Fruit fly (Drosophila melanogaster) whole organism, embryonic: ENCODE results near the gene AP-1sigma.

Experiments
- Atf3 ChIP-seq: fragments of 200-800 bp; sonication (Bioruptor generic); optimal IDR thresholded peaks from 3 replicates; lab custom pipeline; 2016; ENCODE audit warnings: missing biosample characterization, missing genetic modification characterization
- Awh ChIP-seq: fragments of 200-800 bp; sonication (Bioruptor generic); IDR thresholded peaks from 2 replicates; pipeline ENCODE4, ENCODE4 v1.3.6; 2022; ENCODE audit warnings: missing biosample characterization, missing genetic modification characterization
- Bdp1 ChIP-seq: fragments of 200-800 bp; sonication (Bioruptor generic); optimal IDR thresholded peaks from 3 replicates; lab custom pipeline; 2016; ENCODE audit warnings: missing biosample characterization, missing genetic modification characterization
- CG10462 ChIP-seq: fragments of 200-800 bp; sonication (Bioruptor generic); optimal IDR thresholded peaks from 2 replicates; lab custom pipeline; 2016; ENCODE audit warnings: missing biosample characterization, missing genetic modification characterization
- CG10543 ChIP-seq: fragments of 200-800 bp; sonication (Bioruptor generic); optimal IDR thresholded peaks from 3 replicates; lab custom pipeline; 2017; ENCODE audit warnings: missing biosample characterization, mild to moderate bottlenecking, missing genetic modification characterization, moderate library complexity
- CG13424 ChIP-seq: fragments of 200-800 bp; sonication (Bioruptor generic); optimal IDR thresholded peaks from 2 replicates; lab custom pipeline; 2019; ENCODE audit warnings: missing biosample characterization, mild to moderate bottlenecking, missing genetic modification characterization, moderate library complexity
- CG14710 ChIP-seq: fragments of 200-800 bp; sonication (Bioruptor generic); optimal IDR thresholded peaks from 3 replicates; lab custom pipeline; 2019; ENCODE audit warnings: missing biosample characterization, mild to moderate bottlenecking, missing genetic modification characterization, moderate library complexity
- CG15011 ChIP-seq: fragments of 200-800 bp; sonication (Bioruptor generic); optimal IDR thresholded peaks from 3 replicates; lab custom pipeline; 2018; ENCODE audit warnings: missing biosample characterization, mild to moderate bottlenecking, missing genetic modification characterization
- CG18262 ChIP-seq: fragments of 200-800 bp; optimal IDR thresholded peaks from 3 replicates; lab custom pipeline; 2019; ENCODE audit warnings: missing biosample characterization, mild to moderate bottlenecking, missing genetic modification characterization, moderate library complexity
- CG2202 ChIP-seq: fragments of 200-800 bp; sonication (Bioruptor generic); optimal IDR thresholded peaks from 2 replicates; lab custom pipeline; 2018; ENCODE audit warnings: missing biosample characterization, mild to moderate bottlenecking, missing genetic modification characterization
- CG3838 ChIP-seq: fragments of 200-800 bp; sonication (Bioruptor generic); optimal IDR thresholded peaks from 3 replicates; lab custom pipeline; 2016; ENCODE audit warnings: missing biosample characterization, missing genetic modification characterization
- CG7786 ChIP-seq: fragments of 200-800 bp; sonication (Bioruptor generic); optimal IDR thresholded peaks from 2 replicates; lab custom pipeline; 2016; ENCODE audit warnings: missing biosample characterization, missing genetic modification characterization
- CG7963 ChIP-seq: fragments of 200-800 bp; sonication (Bioruptor generic); IDR thresholded peaks from 3 replicates; pipeline ENCODE4 v1.3.6; 2022; ENCODE audit warnings: missing biosample characterization, missing genetic modification characterization; ENCODE audit not compliant: partially characterized antibody
- CG8290 ChIP-seq, 3 experiments: fragments of 200-800 bp; sonication (Bioruptor generic); optimal IDR thresholded peaks; 2 replicates each; lab custom pipeline; 2016 to 2019; ENCODE audit warnings: missing biosample characterization in 3 of 3, missing genetic modification characterization in 3 of 3, mild to moderate bottlenecking in 2 of 3, moderate library complexity in 1 of 3
- Chrac-16 ChIP-seq: fragments of 200-800 bp; sonication (Bioruptor generic); optimal IDR thresholded peaks from 3 replicates; lab custom pipeline; 2016; ENCODE audit warnings: missing biosample characterization, missing genetic modification characterization
- Dip2 ChIP-seq: fragments of 200-800 bp; sonication (Bioruptor generic); IDR thresholded peaks from 2 replicates; pipeline ENCODE4 v1.3.6; 2022; ENCODE audit warnings: missing biosample characterization, missing genetic modification characterization
- Dref ChIP-seq: fragments of 200-800 bp; sonication (Bioruptor generic); IDR thresholded peaks from 2 replicates; pipeline ENCODE4 v1.3.6; 2022; ENCODE audit warnings: missing biosample characterization, missing genetic modification characterization
- Fer1 ChIP-seq: fragments of 200-800 bp; sonication (Bioruptor generic); optimal IDR thresholded peaks from 2 replicates; lab custom pipeline; 2017; ENCODE audit warnings: missing biosample characterization, mild to moderate bottlenecking, missing genetic modification characterization
- Fer2 ChIP-seq: fragments of 200-800 bp; sonication (Bioruptor generic); optimal IDR thresholded peaks from 2 replicates; lab custom pipeline; 2018; ENCODE audit warnings: missing biosample characterization, mild to moderate bottlenecking, missing genetic modification characterization, moderate library complexity
- Fer3 ChIP-seq: fragments of 200-800 bp; sonication (Bioruptor generic); optimal IDR thresholded peaks from 2 replicates; lab custom pipeline; 2018; ENCODE audit warnings: missing biosample characterization, mild to moderate bottlenecking, missing genetic modification characterization, moderate library complexity
- Hr39 ChIP-seq: fragments of >200 bp; optimal IDR thresholded peaks from 2 replicates; lab custom pipeline; 2017
- Hsf ChIP-seq: fragments of 200-800 bp; sonication (Bioruptor generic); optimal IDR thresholded peaks from 3 replicates; lab custom pipeline; 2016; ENCODE audit warnings: missing biosample characterization, missing genetic modification characterization
- Lpt ChIP-seq: fragments of >200 bp; optimal IDR thresholded peaks from 2 replicates; lab custom pipeline; 2018; ENCODE audit warnings: missing biosample characterization, missing genetic modification characterization
- MESR4 ChIP-seq: fragments of 200-800 bp; sonication (Bioruptor generic); optimal IDR thresholded peaks from 2 replicates; lab custom pipeline; 2018; ENCODE audit warnings: missing biosample characterization, mild to moderate bottlenecking, missing genetic modification characterization, moderate library complexity
- Med ChIP-seq: fragments of 200-800 bp; sonication (Bioruptor generic); peaks from one replicate; lab custom pipeline; 2016; ENCODE audit warnings: missing biosample characterization, missing genetic modification characterization, mild to moderate bottlenecking, inconsistent platforms, moderate library complexity
- Mes4 ChIP-seq: fragments of 200-800 bp; sonication (Bioruptor generic); optimal IDR thresholded peaks from 2 replicates; lab custom pipeline; 2016; ENCODE audit warnings: missing biosample characterization, missing genetic modification characterization
- Nf-YA ChIP-seq: fragments of 200-800 bp; sonication (Bioruptor generic); IDR thresholded peaks from 2 replicates; pipeline ENCODE4 v1.3.6; 2022; ENCODE audit warnings: missing biosample characterization, missing genetic modification characterization
- Pdp1 ChIP-seq, 2 experiments: fragments of 200-800 bp; sonication (Bioruptor generic); optimal IDR thresholded peaks; 3 replicates each; lab custom pipeline; 2016; ENCODE audit warnings: missing biosample characterization in 2 of 2, missing genetic modification characterization in 2 of 2, mild to moderate bottlenecking in 1 of 2, moderate library complexity in 1 of 2
- Poxn ChIP-seq: fragments of 200-800 bp; sonication (Bioruptor generic); IDR thresholded peaks from 2 replicates; pipeline ENCODE4 v1.3.6; 2022; ENCODE audit warnings: missing biosample characterization, missing genetic modification characterization
- Rx ChIP-seq: fragments of 200-800 bp; sonication (Bioruptor generic); IDR thresholded peaks from 2 replicates; pipeline ENCODE4 v1.3.6; 2022; ENCODE audit warnings: missing biosample characterization, missing genetic modification characterization
- Sin3A ChIP-seq: fragments of >200 bp; optimal IDR thresholded peaks from 2 replicates; lab custom pipeline; 2018
- Sox102F ChIP-seq: fragments of 200-800 bp; sonication (Bioruptor generic); optimal IDR thresholded peaks from 2 replicates; lab custom pipeline; 2018; ENCODE audit warnings: missing biosample characterization, mild to moderate bottlenecking, missing genetic modification characterization, moderate library complexity
- Tbp ChIP-seq: fragments of >200 bp; optimal IDR thresholded peaks from 2 replicates; lab custom pipeline; 2018; ENCODE audit warnings: missing biosample characterization, missing genetic modification characterization
- Trl ChIP-seq, 3 experiments: fragments of >200 bp in 2 of 3; fragments of 200-800 bp in 1 of 3; sonication (Bioruptor generic) in 1 of 3; optimal IDR thresholded peaks; 2 replicates in 1 of 3; 3 replicates in 2 of 3; lab custom pipeline; 2016 to 2017; ENCODE audit warnings: missing biosample characterization in 1 of 3, missing genetic modification characterization in 1 of 3
- al ChIP-seq: fragments of 200-800 bp; sonication (Bioruptor generic); IDR thresholded peaks from 2 replicates; pipeline ENCODE4 v1.3.6; 2022; ENCODE audit warnings: missing biosample characterization, missing genetic modification characterization
- cad ChIP-seq: fragments of >200 bp; optimal IDR thresholded peaks from 2 replicates; lab custom pipeline; 2017; ENCODE audit warnings: missing biosample characterization, missing genetic modification characterization
- cato ChIP-seq: fragments of 200-800 bp; sonication (Bioruptor generic); optimal IDR thresholded peaks from 2 replicates; lab custom pipeline; 2016; ENCODE audit warnings: missing biosample characterization, missing genetic modification characterization, borderline replicate concordance
- dati ChIP-seq: fragments of 200-800 bp; sonication (Bioruptor generic); IDR thresholded peaks from 2 replicates; pipeline ENCODE4 v1.3.6; 2022; ENCODE audit warnings: missing biosample characterization, missing genetic modification characterization
- dysf ChIP-seq: fragments of 200-800 bp; sonication (Bioruptor generic); IDR thresholded peaks from 3 replicates; pipeline ENCODE4 v1.3.6; 2022; ENCODE audit warnings: missing biosample characterization, missing genetic modification characterization
- ems ChIP-seq: fragments of 200-800 bp; sonication (Bioruptor generic); optimal IDR thresholded peaks from 3 replicates; lab custom pipeline; 2016; ENCODE audit warnings: missing biosample characterization, missing genetic modification characterization
- hbn ChIP-seq: fragments of 200-800 bp; sonication (Bioruptor generic); IDR thresholded peaks from 2 replicates; pipeline ENCODE4 v1.3.6; 2022; ENCODE audit warnings: missing biosample characterization, missing genetic modification characterization; ENCODE audit not compliant: partially characterized antibody
- her ChIP-seq: fragments of 200-800 bp; sonication (Bioruptor generic); optimal IDR thresholded peaks from 2 replicates; lab custom pipeline; 2016; ENCODE audit warnings: missing biosample characterization, missing genetic modification characterization
- hth ChIP-seq: fragments of >200 bp; optimal IDR thresholded peaks from 2 replicates; lab custom pipeline; 2017; ENCODE audit warnings: inconsistent platforms
- jumu ChIP-seq: fragments of 200-800 bp; sonication (Bioruptor generic); optimal IDR thresholded peaks from 3 replicates; lab custom pipeline; 2016; ENCODE audit warnings: missing biosample characterization, missing genetic modification characterization
- klu ChIP-seq: fragments of 200-800 bp; sonication (Bioruptor generic); IDR thresholded peaks from 2 replicates; pipeline ENCODE4 v1.3.6; 2022; ENCODE audit warnings: missing biosample characterization, missing genetic modification characterization
- sc ChIP-seq, 3 experiments: fragments of >200 bp in 2 of 3; fragments of 200-800 bp in 1 of 3; sonication (Bioruptor generic) in 1 of 3; optimal IDR thresholded peaks; 2 replicates in 2 of 3; 3 replicates in 1 of 3; lab custom pipeline; 2017; ENCODE audit warnings: mild to moderate bottlenecking in 1 of 3, missing biosample characterization in 1 of 3, missing genetic modification characterization in 1 of 3, missing genetic modification reagents in 1 of 3
- sens ChIP-seq: fragments of 200-800 bp; sonication (Bioruptor generic); peaks from one replicate; lab custom pipeline; 2016; ENCODE audit warnings: missing biosample characterization, missing genetic modification characterization
- slp2 ChIP-seq: fragments of 200-800 bp; sonication (Bioruptor generic); optimal IDR thresholded peaks from 2 replicates; lab custom pipeline; 2016; ENCODE audit warnings: missing biosample characterization, missing genetic modification characterization
- so ChIP-seq: fragments of 200-800 bp; sonication (Bioruptor generic); IDR thresholded peaks from 3 replicates; pipeline ENCODE4 v1.3.6; 2022; ENCODE audit warnings: missing biosample characterization, missing genetic modification characterization
- tx ChIP-seq: fragments of 200-800 bp; sonication (Bioruptor generic); optimal IDR thresholded peaks from 2 replicates; lab custom pipeline; 2016; ENCODE audit warnings: missing biosample characterization, missing genetic modification characterization

Gene AP-1sigma

dm6 chr3R:23921701-23922501 lies 36.5 kb upstream of the AP-1sigma start (continued):
- TF ChIP-seq CG18262 (tag; lab: Kevin White, UChicago) (peak; percentile 26), Chrac-16 (no peak), Dip2 (GFP tag; lab: Robert Waterston, UW) (no peak), her (GFP tag; lab: Kevin White, UChicago) (no peak), Fer2 (tag; lab: Kevin White, UChicago) (no peak), sens (GFP tag; lab: Kevin White, UChicago) (peak; percentile 80), CG10462 (GFP tag; lab: Kevin White, UChicago) (no peak), jumu (no peak), Rx (peak; percentile 56; the same call in 1 of the 2 replicates), Sox102F (GFP tag; lab: Kevin White, UChicago) (peak; percentile 66), Tbp (GFP tag; lab: Kevin White, UChicago) (no peak), CG8290 (GFP tag; optimal IDR thresholded peaks at IDR 0.05; lab: Kevin White, UChicago) (no peak), CG8290 (tag; optimal IDR thresholded peaks at IDR 0.05; lab: Kevin White, UChicago) (peak in 1 of 2 experiments; percentile 78), Hr39 (lab: Kevin White, UChicago) (no peak), Sin3A (lab: Kevin White, UChicago) (no peak), Med (GFP tag; lab: Kevin White, UChicago) (peak; percentile 80), CG2202 (tag; lab: Kevin White, UChicago) (no peak), hbn (GFP tag; lab: Robert Waterston, UW) (peak; percentile 21; the same call in 1 of the 2 replicates), Awh (peak; percentile 54; the same call in 1 of the 2 replicates), al (no peak), CG10543 (GFP tag; lab: Kevin White, UChicago) (peak; percentile 93), Fer1 (GFP tag; lab: Kevin White, UChicago) (peak; percentile 33), CG15011 (GFP tag; lab: Kevin White, UChicago) (no peak), Nf-YA (0 out of 2 replicates have a peak, but pooled peaks have one; percentile 44), CG7963 (GFP tag; lab: Robert Waterston, UW) (no peak), Fer3 (tag; lab: Kevin White, UChicago) (peak; percentile 44), klu (peak; percentile 58; the same call in 1 of the 2 replicates), Mes4 (GFP tag; lab: Kevin White, UChicago) (no peak), so (GFP tag; lab: Robert Waterston, UW) (no peak), Pdp1 (GFP tag; optimal IDR thresholded peaks at IDR 0.05; lab: Kevin White, UChicago) (no peak), CG13424 (tag; lab: Kevin White, UChicago) (peak; percentile 51), hth (lab: Kevin White, UChicago) (no peak), Dref (GFP tag; lab: Robert Waterston, UW) (no peak), cad (GFP tag; lab: Kevin White, UChicago) (no peak), dysf (GFP tag; lab: Robert Waterston, UW) (peak; percentile 40), CG3838 (GFP tag; lab: Kevin White, UChicago) (no peak), CG7786 (no peak), Bdp1 (no peak), Lpt (no peak), ems (GFP tag; lab: Kevin White, UChicago) (no peak), Trl (optimal IDR thresholded peaks at IDR 0.05; lab: Kevin White, UChicago) (peak; percentile 65 to 79), Trl (GFP tag; optimal IDR thresholded peaks at IDR 0.05; lab: Kevin White, UChicago) (no peak), Hsf (GFP tag; lab: Kevin White, UChicago) (no peak), Poxn (GFP tag; lab: Robert Waterston, UW) (no peak), slp2 (GFP tag; lab: Kevin White, UChicago) (peak; percentile 11), tx (GFP tag; lab: Kevin White, UChicago) (no peak), dati (GFP tag; lab: Robert Waterston, UW) (no peak), sc (optimal IDR thresholded peaks at IDR 0.05; lab: Kevin White, UChicago) (no peak), sc (GFP tag; optimal IDR thresholded peaks at IDR 0.05; lab: Kevin White, UChicago) (no peak), CG14710 (tag; lab: Kevin White, UChicago) (no peak), MESR4 (GFP tag; lab: Kevin White, UChicago) (no peak), cato (GFP tag; lab: Kevin White, UChicago) (no peak), Atf3 (GFP tag; lab: Kevin White, UChicago) (no peak)
